Fruit fly (Drosophila melanogaster) whole organism, embryonic: ENCODE measurements around the gene CG4218.

Source experiments
- Awh ChIP-seq: fragments of 200-800 bp; sonication (Bioruptor generic); IDR thresholded peaks from 2 replicates; pipeline ENCODE4, ENCODE4 v1.3.6; 2022; ENCODE audit warnings: missing biosample characterization, missing genetic modification characterization
- Bteb2 ChIP-seq: fragments of 200-800 bp; sonication (Bioruptor generic); optimal IDR thresholded peaks from 2 replicates; lab custom pipeline; 2016; ENCODE audit warnings: missing biosample characterization, missing genetic modification characterization
- CG10979 ChIP-seq: fragments of 200-800 bp; sonication (Bioruptor generic); optimal IDR thresholded peaks from 2 replicates; lab custom pipeline; 2018; ENCODE audit warnings: missing biosample characterization, mild to moderate bottlenecking, missing genetic modification characterization, moderate library complexity
- CG11085 ChIP-seq: fragments of 200-800 bp; sonication (Bioruptor generic); IDR thresholded peaks from 2 replicates; pipeline ENCODE4 v1.3.6; 2022; ENCODE audit warnings: missing biosample characterization, missing genetic modification characterization
- CG11723 ChIP-seq: fragments of 200-800 bp; sonication (Bioruptor generic); optimal IDR thresholded peaks from 2 replicates; lab custom pipeline; 2017; ENCODE audit warnings: missing biosample characterization, mild to moderate bottlenecking, missing genetic modification characterization
- CG13287 ChIP-seq: fragments of 200-800 bp; sonication (Bioruptor generic); IDR thresholded peaks from 2 replicates; pipeline ENCODE4 v1.3.6; 2022; ENCODE audit warnings: missing biosample characterization, missing genetic modification characterization; ENCODE audit not compliant: partially characterized antibody
- CG14965 ChIP-seq: fragments of 200-800 bp; sonication (Bioruptor generic); optimal IDR thresholded peaks from 2 replicates; lab custom pipeline; 2016; ENCODE audit warnings: missing biosample characterization, missing genetic modification characterization, borderline replicate concordance
- CG15514 ChIP-seq: fragments of 200-800 bp; sonication (Bioruptor generic); optimal IDR thresholded peaks from 3 replicates; lab custom pipeline; 2017; ENCODE audit warnings: missing biosample characterization, missing genetic modification characterization, mild to moderate bottlenecking, moderate library complexity, missing genetic modification reagents
- CG17328 ChIP-seq: fragments of 200-800 bp; sonication (Bioruptor generic); IDR thresholded peaks from 2 replicates; pipeline ENCODE4 v1.3.6; 2022; ENCODE audit warnings: missing biosample characterization, missing genetic modification characterization
- CG32772 ChIP-seq: fragments of 200-800 bp; sonication (Bioruptor generic); IDR thresholded peaks from 2 replicates; pipeline ENCODE4 v1.3.6; 2022; ENCODE audit warnings: missing biosample characterization, missing genetic modification characterization
- CG4617 ChIP-seq: fragments of 200-800 bp; sonication (Bioruptor generic); optimal IDR thresholded peaks from 3 replicates; lab custom pipeline; 2016; ENCODE audit warnings: missing biosample characterization, missing genetic modification characterization, borderline replicate concordance
- CG5245 ChIP-seq: fragments of 200-800 bp; sonication (Bioruptor generic); optimal IDR thresholded peaks from 3 replicates; lab custom pipeline; 2016; ENCODE audit warnings: missing biosample characterization, missing genetic modification characterization
- CG7839 ChIP-seq: fragments of 200-800 bp; sonication (Bioruptor generic); optimal IDR thresholded peaks from 3 replicates; lab custom pipeline; 2018; ENCODE audit warnings: missing biosample characterization, mild to moderate bottlenecking, missing genetic modification characterization, moderate library complexity
- Dbx ChIP-seq: fragments of 200-800 bp; sonication (Bioruptor generic); IDR thresholded peaks from 3 replicates; pipeline ENCODE4 v1.3.6; 2022; ENCODE audit warnings: missing biosample characterization, missing genetic modification characterization
- Dip3 ChIP-seq: fragments of 200-800 bp; sonication (Bioruptor generic); optimal IDR thresholded peaks from 3 replicates; lab custom pipeline; 2016; ENCODE audit warnings: missing biosample characterization, missing genetic modification characterization
- Lim3 ChIP-seq: fragments of 200-800 bp; sonication (Bioruptor generic); IDR thresholded peaks from 2 replicates; pipeline ENCODE4 v1.3.6; 2022; ENCODE audit warnings: missing biosample characterization, missing genetic modification characterization
- Med ChIP-seq: fragments of 200-800 bp; sonication (Bioruptor generic); peaks from one replicate; lab custom pipeline; 2016; ENCODE audit warnings: missing biosample characterization, missing genetic modification characterization, mild to moderate bottlenecking, inconsistent platforms, moderate library complexity
- PHDP ChIP-seq: fragments of 200-800 bp; sonication (Bioruptor generic); optimal IDR thresholded peaks from 3 replicates; lab custom pipeline; 2018; ENCODE audit warnings: missing biosample characterization, mild to moderate bottlenecking, missing genetic modification characterization, moderate library complexity
- Sry-β ChIP-seq: fragments of 200-800 bp; sonication (Bioruptor generic); optimal IDR thresholded peaks from 2 replicates; lab custom pipeline; 2018; ENCODE audit warnings: missing biosample characterization, mild to moderate bottlenecking, missing genetic modification characterization, moderate library complexity
- Stat92E ChIP-seq, 3 experiments: fragments of >200 bp in 2 of 3; fragments of 200-800 bp in 1 of 3; sonication (Bioruptor generic) in 1 of 3; optimal IDR thresholded peaks; 2 replicates each; lab custom pipeline; 2017 to 2019; ENCODE audit warnings: missing biosample characterization in 3 of 3, missing genetic modification characterization in 3 of 3, mild to moderate bottlenecking in 1 of 3, moderate library complexity in 1 of 3
- TFAM ChIP-seq: fragments of 200-800 bp; sonication (Bioruptor generic); optimal IDR thresholded peaks from 2 replicates; lab custom pipeline; 2017; ENCODE audit warnings: missing biosample characterization, missing genetic modification characterization, inconsistent platforms
- Xrp1 ChIP-seq: fragments of 200-800 bp; sonication (Bioruptor generic); IDR thresholded peaks from 2 replicates; pipeline ENCODE4 v1.3.6; 2022; ENCODE audit warnings: missing biosample characterization, missing genetic modification characterization
- bcd ChIP-seq: fragments of 200-800 bp; sonication (Bioruptor generic); optimal IDR thresholded peaks from 2 replicates; lab custom pipeline; 2017; ENCODE audit warnings: missing biosample characterization, mild to moderate bottlenecking, missing genetic modification characterization
- br ChIP-seq: fragments of >200 bp; optimal IDR thresholded peaks from 2 replicates; lab custom pipeline; 2017
- bsh ChIP-seq, 2 experiments: fragments of 200-800 bp; sonication (Bioruptor generic); optimal IDR thresholded peaks; 2 replicates each; lab custom pipeline; 2017 to 2018; ENCODE audit warnings: mild to moderate bottlenecking in 2 of 2, missing biosample characterization in 2 of 2, missing genetic modification characterization in 2 of 2, moderate library complexity in 1 of 2
- chm ChIP-seq: fragments of 200-800 bp; sonication (Bioruptor generic); IDR thresholded peaks from 2 replicates; pipeline ENCODE4 v1.3.6; 2022; ENCODE audit warnings: missing biosample characterization, missing genetic modification characterization
- corto ChIP-seq: fragments of 200-800 bp; sonication (Bioruptor generic); optimal IDR thresholded peaks from 2 replicates; lab custom pipeline; 2016; ENCODE audit warnings: missing biosample characterization, mild to moderate bottlenecking, missing genetic modification characterization, moderate library complexity
- crol ChIP-seq: fragments of 200-800 bp; sonication (Bioruptor generic); IDR thresholded peaks from 2 replicates; pipeline ENCODE4 v1.3.6; 2022; ENCODE audit warnings: missing biosample characterization, missing genetic modification characterization
- dimm ChIP-seq: fragments of 200-800 bp; sonication (Bioruptor generic); IDR thresholded peaks from 2 replicates; pipeline ENCODE4 v1.3.6; 2022; ENCODE audit warnings: missing biosample characterization, missing genetic modification characterization
- dmrt99B ChIP-seq: fragments of 200-800 bp; sonication (Bioruptor generic); optimal IDR thresholded peaks from 2 replicates; lab custom pipeline; 2018; ENCODE audit warnings: missing biosample characterization, mild to moderate bottlenecking, missing genetic modification characterization, moderate library complexity
- gce ChIP-seq: fragments of 200-800 bp; sonication (Bioruptor generic); IDR thresholded peaks from 3 replicates; pipeline ENCODE4 v1.3.6; 2022; ENCODE audit warnings: missing biosample characterization, missing genetic modification characterization
- gcm ChIP-seq: fragments of 200-800 bp; sonication (Bioruptor generic); optimal IDR thresholded peaks from 2 replicates; lab custom pipeline; 2019; ENCODE audit warnings: missing biosample characterization, mild to moderate bottlenecking, missing genetic modification characterization, moderate library complexity
- gem ChIP-seq: fragments of 200-800 bp; sonication (Bioruptor generic); optimal IDR thresholded peaks from 2 replicates; lab custom pipeline; 2019; ENCODE audit warnings: missing biosample characterization, mild to moderate bottlenecking, missing genetic modification characterization, moderate library complexity
- gro ChIP-seq: fragments of 200-800 bp; sonication (Bioruptor generic); optimal IDR thresholded peaks from 2 replicates; lab custom pipeline; 2016; ENCODE audit warnings: missing biosample characterization, missing genetic modification characterization
- inv ChIP-seq: fragments of 200-800 bp; sonication (Bioruptor generic); IDR thresholded peaks from 2 replicates; pipeline ENCODE4 v1.3.6; 2022; ENCODE audit warnings: missing biosample characterization, missing genetic modification characterization; ENCODE audit not compliant: partially characterized antibody
- knrl ChIP-seq: fragments of 200-800 bp; sonication (Bioruptor generic); IDR thresholded peaks from 3 replicates; pipeline ENCODE4 v1.3.6; 2022; ENCODE audit warnings: missing biosample characterization, missing genetic modification characterization; ENCODE audit not compliant: partially characterized antibody
- mirr ChIP-seq: fragments of 200-800 bp; sonication (Bioruptor generic); optimal IDR thresholded peaks from 3 replicates; lab custom pipeline; 2018; ENCODE audit warnings: missing biosample characterization, mild to moderate bottlenecking, missing genetic modification characterization
- nau ChIP-seq: fragments of 200-800 bp; sonication (Bioruptor generic); optimal IDR thresholded peaks from 3 replicates; lab custom pipeline; 2017; ENCODE audit warnings: missing biosample characterization, mild to moderate bottlenecking, missing genetic modification characterization, missing genetic modification reagents
- row ChIP-seq: fragments of 200-800 bp; sonication (Bioruptor generic); IDR thresholded peaks from 3 replicates; pipeline ENCODE4 v1.3.6; 2022; ENCODE audit warnings: missing biosample characterization, missing genetic modification characterization
- sens ChIP-seq: fragments of 200-800 bp; sonication (Bioruptor generic); peaks from one replicate; lab custom pipeline; 2016; ENCODE audit warnings: missing biosample characterization, missing genetic modification characterization
- shn ChIP-seq: fragments of 200-800 bp; sonication (Bioruptor generic); optimal IDR thresholded peaks from 3 replicates; lab custom pipeline; 2016; ENCODE audit warnings: missing biosample characterization, missing genetic modification characterization
- stc ChIP-seq: fragments of 200-800 bp; sonication (Bioruptor generic); IDR thresholded peaks from 2 replicates; pipeline ENCODE4 v1.3.6; 2022; ENCODE audit warnings: missing biosample characterization, missing genetic modification characterization
- stwl ChIP-seq: fragments of 200-800 bp; sonication (Bioruptor generic); optimal IDR thresholded peaks from 3 replicates; lab custom pipeline; 2018; ENCODE audit warnings: missing biosample characterization, mild to moderate bottlenecking, missing genetic modification characterization, moderate library complexity

Gene CG4218

dm6 chr2L:14508710-14509109 is 40.2 kb downstream of the CG4218 start (continued):
- no peak for TF ChIP-seq CG11085 (GFP tag; lab: Robert Waterston, UW)
- TF ChIP-seq gro (GFP tag; lab: Kevin White, UChicago): peak; percentile 8
- TF ChIP-seq dmrt99B (tag; lab: Kevin White, UChicago): no peak
- no peak for TF ChIP-seq CG11723 (GFP tag; lab: Kevin White, UChicago)
- no peak for TF ChIP-seq stwl (tag; lab: Kevin White, UChicago)
- TF ChIP-seq br (lab: Kevin White, UChicago): no peak
- no peak for TF ChIP-seq Bteb2
- TF ChIP-seq gce: no peak
- TF ChIP-seq Awh (GFP tag; lab: Robert Waterston, UW): 0 out of 2 replicates have a peak, but pooled peaks have one; percentile 30
- peak; percentile 53 for TF ChIP-seq CG5245 (GFP tag; lab: Kevin White, UChicago)
- peak; percentile 63 for TF ChIP-seq mirr (GFP tag; lab: Kevin White, UChicago)

dm6 chr2L:14507997-14508396 is 40.9 kb downstream of the CG4218 start:
- TF ChIP-seq CG13287 (GFP tag; lab: Robert Waterston, UW) (no peak), CG10979 (no peak), Sry-β (GFP tag; lab: Kevin White, UChicago) (peak; percentile 80), Lim3 (GFP tag; lab: Robert Waterston, UW) (no peak), Stat92E (GFP tag; optimal IDR thresholded peaks at IDR 0.05; lab: Kevin White, UChicago) (no peak), dimm (GFP tag; lab: Robert Waterston, UW) (no peak), CG4617 (GFP tag; lab: Kevin White, UChicago) (no peak), Dip3 (GFP tag; lab: Kevin White, UChicago) (no peak), CG7839 (tag; lab: Kevin White, UChicago) (no peak), stc (GFP tag; lab: Robert Waterston, UW) (no peak), inv (no peak), CG14965 (no peak), TFAM (GFP tag; lab: Kevin White, UChicago) (no peak), gem (no peak), PHDP (tag; lab: Kevin White, UChicago) (no peak), Med (GFP tag; lab: Kevin White, UChicago) (peak; percentile 20), sens (GFP tag; lab: Kevin White, UChicago) (peak; percentile 68), CG32772 (GFP tag; lab: Robert Waterston, UW) (no peak), Xrp1 (GFP tag; lab: Robert Waterston, UW) (peak; percentile 38; the same call in 1 of the 2 replicates), shn (GFP tag; lab: Kevin White, UChicago) (no peak), row (GFP tag; lab: Robert Waterston, UW) (peak; percentile 43), CG15514 (GFP tag; lab: Kevin White, UChicago) (peak; percentile 8)

- TF ChIP-seq bcd (GFP tag; lab: Kevin White, UChicago) (no peak), bsh (GFP tag; optimal IDR thresholded peaks at IDR 0.05; lab: Kevin White, UChicago) (peak in 1 of 2 experiments; percentile 41), chm (GFP tag; lab: Robert Waterston, UW) (0 out of 2 replicates have a peak, but pooled peaks have one; percentile 35), sens (GFP tag; lab: Kevin White, UChicago) (peak; percentile 24), Med (GFP tag; lab: Kevin White, UChicago) (peak; percentile 6), CG17328 (GFP tag; lab: Robert Waterston, UW) (peak; percentile 16; the same call in 1 of the 2 replicates), Dbx (GFP tag; lab: Robert Waterston, UW) (no peak), crol (0 out of 2 replicates have a peak, but pooled peaks have one; percentile 9), nau (GFP tag; lab: Kevin White, UChicago) (peak; percentile 66), gcm (GFP tag; lab: Kevin White, UChicago) (peak; percentile 61), corto (GFP tag; lab: Kevin White, UChicago) (peak; percentile 7), knrl (GFP tag; lab: Robert Waterston, UW) (no peak)
These were observed 42.2 kb downstream of the CG4218 start for dm6 chr2L:14506694-14507093.
